Fruit fly (Drosophila melanogaster) whole organism, embryonic: ENCODE data around the gene Crtc.
A peak's percentile ranks its signal among the peaks of the same experiment; 100 is the strongest.

Experiments
- Awh ChIP-seq: fragments of 200-800 bp; sonication (Bioruptor generic); IDR thresholded peaks from 2 replicates; pipeline ENCODE4, ENCODE4 v1.3.6; 2022; ENCODE audit warnings: missing biosample characterization, missing genetic modification characterization
- B-H1 ChIP-seq: fragments of 200-800 bp; sonication (Bioruptor generic); IDR thresholded peaks from 3 replicates; pipeline ENCODE4 v1.3.6; 2022; ENCODE audit warnings: missing biosample characterization, missing genetic modification characterization
- Blimp-1 ChIP-seq: fragments of 200-800 bp; sonication (Bioruptor generic); optimal IDR thresholded peaks from 3 replicates; lab custom pipeline; 2018; ENCODE audit warnings: missing biosample characterization, missing genetic modification characterization, mild to moderate bottlenecking, moderate library complexity, missing genetic modification reagents
- BtbVII ChIP-seq: fragments of 200-800 bp; sonication (Bioruptor generic); optimal IDR thresholded peaks from 3 replicates; lab custom pipeline; 2017; ENCODE audit warnings: missing biosample characterization, mild to moderate bottlenecking, missing genetic modification characterization
- CG10267 ChIP-seq: fragments of 200-800 bp; sonication (Bioruptor generic); optimal IDR thresholded peaks from 2 replicates; lab custom pipeline; 2018; ENCODE audit warnings: missing biosample characterization, mild to moderate bottlenecking, missing genetic modification characterization, moderate library complexity
- CG11723 ChIP-seq: fragments of 200-800 bp; sonication (Bioruptor generic); optimal IDR thresholded peaks from 2 replicates; lab custom pipeline; 2017; ENCODE audit warnings: missing biosample characterization, mild to moderate bottlenecking, missing genetic modification characterization
- CG12155 ChIP-seq: fragments of 200-800 bp; sonication (Bioruptor generic); optimal IDR thresholded peaks from 3 replicates; lab custom pipeline; 2016; ENCODE audit warnings: missing biosample characterization, missing genetic modification characterization
- CG1233 ChIP-seq: fragments of 200-800 bp; sonication (Bioruptor generic); optimal IDR thresholded peaks from 4 replicates; lab custom pipeline; 2018; ENCODE audit warnings: missing biosample characterization, mild to moderate bottlenecking, missing genetic modification characterization
- CG13287 ChIP-seq: fragments of 200-800 bp; sonication (Bioruptor generic); IDR thresholded peaks from 2 replicates; pipeline ENCODE4 v1.3.6; 2022; ENCODE audit warnings: missing biosample characterization, missing genetic modification characterization; ENCODE audit not compliant: partially characterized antibody
- CG14667 ChIP-seq: fragments of 200-800 bp; sonication (Bioruptor generic); IDR thresholded peaks from 2 replicates; pipeline ENCODE4 v1.3.6; 2022; ENCODE audit warnings: missing biosample characterization, missing genetic modification characterization
- CG1603 ChIP-seq: fragments of 200-800 bp; sonication (Bioruptor generic); optimal IDR thresholded peaks from 2 replicates; lab custom pipeline; 2019; ENCODE audit warnings: missing biosample characterization, mild to moderate bottlenecking, missing genetic modification characterization, moderate library complexity
- CG17568 ChIP-seq: fragments of 200-800 bp; sonication (Bioruptor generic); optimal IDR thresholded peaks from 2 replicates; lab custom pipeline; 2018; ENCODE audit warnings: missing biosample characterization, mild to moderate bottlenecking, missing genetic modification characterization, moderate library complexity
- CG18262 ChIP-seq: fragments of 200-800 bp; optimal IDR thresholded peaks from 3 replicates; lab custom pipeline; 2019; ENCODE audit warnings: missing biosample characterization, mild to moderate bottlenecking, missing genetic modification characterization, moderate library complexity
- CG2202 ChIP-seq: fragments of 200-800 bp; sonication (Bioruptor generic); optimal IDR thresholded peaks from 2 replicates; lab custom pipeline; 2018; ENCODE audit warnings: missing biosample characterization, mild to moderate bottlenecking, missing genetic modification characterization
- CG2678 ChIP-seq: fragments of 200-800 bp; sonication (Bioruptor generic); optimal IDR thresholded peaks from 3 replicates; lab custom pipeline; 2019; ENCODE audit warnings: missing biosample characterization, mild to moderate bottlenecking, missing genetic modification characterization, moderate library complexity
- CG30431 ChIP-seq: fragments of 200-800 bp; sonication (Bioruptor generic); optimal IDR thresholded peaks from 2 replicates; lab custom pipeline; 2017; ENCODE audit warnings: missing biosample characterization, missing genetic modification characterization
- CG33213 ChIP-seq: fragments of 200-800 bp; sonication (Bioruptor generic); optimal IDR thresholded peaks from 3 replicates; lab custom pipeline; 2016; ENCODE audit warnings: missing biosample characterization, missing genetic modification characterization
- CG34376 ChIP-seq: fragments of 200-800 bp; sonication (Bioruptor generic); optimal IDR thresholded peaks from 2 replicates; lab custom pipeline; 2018; ENCODE audit warnings: missing biosample characterization, mild to moderate bottlenecking, missing genetic modification characterization
- CG6791 ChIP-seq: fragments of 200-800 bp; sonication (Bioruptor generic); IDR thresholded peaks from 3 replicates; pipeline ENCODE4 v1.3.6; 2022; ENCODE audit warnings: missing biosample characterization, missing genetic modification characterization; ENCODE audit not compliant: partially characterized antibody
- CG6854 ChIP-seq: fragments of 200-800 bp; sonication (Bioruptor generic); optimal IDR thresholded peaks from 3 replicates; lab custom pipeline; 2017; ENCODE audit warnings: missing biosample characterization, mild to moderate bottlenecking, missing genetic modification characterization
- CG7928 ChIP-seq: fragments of 200-800 bp; sonication (Bioruptor generic); optimal IDR thresholded peaks from 2 replicates; lab custom pipeline; 2017; ENCODE audit warnings: missing biosample characterization, mild to moderate bottlenecking, missing genetic modification characterization
- CG8281 ChIP-seq: fragments of 200-800 bp; sonication (Bioruptor generic); optimal IDR thresholded peaks from 2 replicates; lab custom pipeline; 2018; ENCODE audit warnings: missing biosample characterization, mild to moderate bottlenecking, missing genetic modification characterization, moderate library complexity
- Doc3 ChIP-seq: fragments of 200-800 bp; sonication (Bioruptor generic); IDR thresholded peaks from 3 replicates; pipeline ENCODE4 v1.3.6; 2022; ENCODE audit warnings: missing biosample characterization, missing genetic modification characterization; ENCODE audit not compliant: partially characterized antibody
- Dp ChIP-seq: fragments of 200-800 bp; sonication (Bioruptor generic); optimal IDR thresholded peaks from 2 replicates; lab custom pipeline; 2018; ENCODE audit warnings: missing biosample characterization, mild to moderate bottlenecking, missing genetic modification characterization, moderate library complexity
- H15 ChIP-seq: fragments of 200-800 bp; sonication (Bioruptor generic); IDR thresholded peaks from 3 replicates; pipeline ENCODE4 v1.3.6; 2022; ENCODE audit warnings: missing biosample characterization, missing genetic modification characterization
- HHEX ChIP-seq: fragments of 200-800 bp; sonication (Bioruptor generic); optimal IDR thresholded peaks from 3 replicates; lab custom pipeline; 2017; ENCODE audit warnings: missing biosample characterization, mild to moderate bottlenecking, missing genetic modification characterization, missing genetic modification reagents
- Hr39 ChIP-seq: fragments of >200 bp; optimal IDR thresholded peaks from 2 replicates; lab custom pipeline; 2017
- Max ChIP-seq: fragments of 200-800 bp; sonication (Bioruptor generic); optimal IDR thresholded peaks from 2 replicates; lab custom pipeline; 2016; ENCODE audit warnings: missing biosample characterization, mild to moderate bottlenecking, missing genetic modification characterization
- PHDP ChIP-seq: fragments of 200-800 bp; sonication (Bioruptor generic); optimal IDR thresholded peaks from 3 replicates; lab custom pipeline; 2018; ENCODE audit warnings: missing biosample characterization, mild to moderate bottlenecking, missing genetic modification characterization, moderate library complexity
- Pdp1 ChIP-seq, 2 experiments: fragments of 200-800 bp; sonication (Bioruptor generic); optimal IDR thresholded peaks; 3 replicates each; lab custom pipeline; 2016; ENCODE audit warnings: missing biosample characterization in 2 of 2, missing genetic modification characterization in 2 of 2, mild to moderate bottlenecking in 1 of 2, moderate library complexity in 1 of 2
- Ptx1 ChIP-seq: fragments of 200-800 bp; sonication (Bioruptor generic); IDR thresholded peaks from 2 replicates; pipeline ENCODE4 v1.3.6; 2022; ENCODE audit warnings: missing biosample characterization, missing genetic modification characterization
- Sry-β ChIP-seq: fragments of 200-800 bp; sonication (Bioruptor generic); optimal IDR thresholded peaks from 2 replicates; lab custom pipeline; 2018; ENCODE audit warnings: missing biosample characterization, mild to moderate bottlenecking, missing genetic modification characterization, moderate library complexity
- cato ChIP-seq: fragments of 200-800 bp; sonication (Bioruptor generic); optimal IDR thresholded peaks from 2 replicates; lab custom pipeline; 2016; ENCODE audit warnings: missing biosample characterization, missing genetic modification characterization, borderline replicate concordance
- chn ChIP-seq: fragments of 200-800 bp; sonication (Bioruptor generic); optimal IDR thresholded peaks from 2 replicates; lab custom pipeline; 2016; ENCODE audit warnings: missing biosample characterization, missing genetic modification characterization
- crp ChIP-seq, 2 experiments: fragments of 200-800 bp; sonication (Bioruptor generic); optimal IDR thresholded peaks; 2 replicates in 1 of 2; 3 replicates in 1 of 2; lab custom pipeline; 2017; ENCODE audit warnings: missing biosample characterization in 2 of 2, missing genetic modification characterization in 2 of 2, mild to moderate bottlenecking in 1 of 2, moderate library complexity in 1 of 2
- exex ChIP-seq: fragments of 200-800 bp; sonication (Bioruptor generic); optimal IDR thresholded peaks from 4 replicates; lab custom pipeline; 2018; ENCODE audit warnings: missing biosample characterization, mild to moderate bottlenecking, missing genetic modification characterization, moderate library complexity
- fd96Cb ChIP-seq: fragments of 200-800 bp; sonication (Bioruptor generic); optimal IDR thresholded peaks from 2 replicates; lab custom pipeline; 2018; ENCODE audit warnings: missing biosample characterization, mild to moderate bottlenecking, missing genetic modification characterization, moderate library complexity
- gfzf ChIP-seq: fragments of 200-800 bp; sonication (Bioruptor generic); optimal IDR thresholded peaks from 2 replicates; lab custom pipeline; 2016; ENCODE audit warnings: missing biosample characterization, mild to moderate bottlenecking, missing genetic modification characterization, moderate library complexity
- klu ChIP-seq: fragments of 200-800 bp; sonication (Bioruptor generic); IDR thresholded peaks from 2 replicates; pipeline ENCODE4 v1.3.6; 2022; ENCODE audit warnings: missing biosample characterization, missing genetic modification characterization
- knrl ChIP-seq: fragments of 200-800 bp; sonication (Bioruptor generic); IDR thresholded peaks from 3 replicates; pipeline ENCODE4 v1.3.6; 2022; ENCODE audit warnings: missing biosample characterization, missing genetic modification characterization; ENCODE audit not compliant: partially characterized antibody
- mirr ChIP-seq: fragments of 200-800 bp; sonication (Bioruptor generic); optimal IDR thresholded peaks from 3 replicates; lab custom pipeline; 2018; ENCODE audit warnings: missing biosample characterization, mild to moderate bottlenecking, missing genetic modification characterization
- pros ChIP-seq: fragments of 200-800 bp; sonication (Bioruptor generic); optimal IDR thresholded peaks from 3 replicates; lab custom pipeline; 2019; ENCODE audit warnings: missing biosample characterization, mild to moderate bottlenecking, missing genetic modification characterization, moderate library complexity
- rib ChIP-seq: fragments of 200-800 bp; sonication (Bioruptor generic); IDR thresholded peaks from 2 replicates; pipeline ENCODE4 v1.3.6; 2022; ENCODE audit warnings: missing biosample characterization, missing genetic modification characterization
- slou ChIP-seq: fragments of 200-800 bp; sonication (Bioruptor generic); optimal IDR thresholded peaks from 3 replicates; lab custom pipeline; 2016; ENCODE audit warnings: missing biosample characterization, missing genetic modification characterization
- tap ChIP-seq: fragments of 200-800 bp; optimal IDR thresholded peaks from 3 replicates; lab custom pipeline; 2019; ENCODE audit warnings: missing biosample characterization, mild to moderate bottlenecking, missing genetic modification characterization, moderate library complexity
- tx ChIP-seq: fragments of 200-800 bp; sonication (Bioruptor generic); optimal IDR thresholded peaks from 2 replicates; lab custom pipeline; 2016; ENCODE audit warnings: missing biosample characterization, missing genetic modification characterization
- usp ChIP-seq: fragments of >200 bp; optimal IDR thresholded peaks from 2 replicates; lab custom pipeline; 2017; ENCODE audit warnings: missing biosample characterization, missing genetic modification characterization
- wdn ChIP-seq: fragments of 200-800 bp; sonication (Bioruptor generic); IDR thresholded peaks from 2 replicates; pipeline ENCODE4 v1.3.6; 2022; ENCODE audit warnings: missing biosample characterization, missing genetic modification characterization
- wor ChIP-seq: fragments of 200-800 bp; sonication (Bioruptor generic); IDR thresholded peaks from 2 replicates; pipeline ENCODE4 v1.3.6; 2022; ENCODE audit warnings: missing biosample characterization, missing genetic modification characterization
- zfh2 ChIP-seq: fragments of 200-800 bp; sonication (Bioruptor generic); optimal IDR thresholded peaks from 2 replicates; lab custom pipeline; 2016; ENCODE audit warnings: missing biosample characterization, missing genetic modification characterization

Crtc gene

dm6 chr3L:17621451-17621946, 47.5 kb downstream of the Crtc start, which contains the start of the genes Vps60 and anchor:
Gene Vps60, minus strand, starts transcription at chr3L:17621625.
Gene anchor, plus strand, starts transcription at chr3L:17621824.
- peak; percentile 58 for TF ChIP-seq CG12155 (GFP tag; lab: Kevin White, UChicago)
- TF ChIP-seq wdn (GFP tag; lab: Robert Waterston, UW): no peak
- no peak for TF ChIP-seq Doc3
- TF ChIP-seq cato (GFP tag; lab: Kevin White, UChicago): peak; percentile 2
- peak; percentile 55 for TF ChIP-seq Dp (GFP tag; lab: Kevin White, UChicago)
- no peak for TF ChIP-seq rib (GFP tag; lab: Robert Waterston, UW)
- TF ChIP-seq Awh: no peak
- TF ChIP-seq CG6791 (GFP tag; lab: Robert Waterston, UW): no peak
- TF ChIP-seq usp (GFP tag; lab: Kevin White, UChicago): no peak
- TF ChIP-seq CG2202 (tag; lab: Kevin White, UChicago): no peak
- no peak for TF ChIP-seq H15 (GFP tag; lab: Robert Waterston, UW)
- no peak for TF ChIP-seq CG7928 (GFP tag; lab: Kevin White, UChicago)
- peak; percentile 12 for TF ChIP-seq BtbVII (GFP tag; lab: Kevin White, UChicago)
- TF ChIP-seq wor (GFP tag; lab: Robert Waterston, UW): no peak
- no peak for TF ChIP-seq klu (GFP tag; lab: Robert Waterston, UW)
- peak; percentile 47; the same call in 1 of the 2 replicates for TF ChIP-seq Ptx1 (GFP tag; lab: Robert Waterston, UW)
- TF ChIP-seq CG10267 (tag; lab: Kevin White, UChicago): peak; percentile 99
- peak; percentile 31 for TF ChIP-seq exex
- no peak for TF ChIP-seq CG30431
- TF ChIP-seq Blimp-1 (GFP tag; lab: Kevin White, UChicago): peak; percentile 40
- TF ChIP-seq Sry-β (GFP tag; lab: Kevin White, UChicago): no peak
- no peak for TF ChIP-seq Hr39 (lab: Kevin White, UChicago)
- no peak for TF ChIP-seq pros (GFP tag; lab: Kevin White, UChicago)
- TF ChIP-seq Pdp1 (GFP tag; optimal IDR thresholded peaks at IDR 0.05; lab: Kevin White, UChicago): peak; percentile 54 to 78
- no peak for TF ChIP-seq CG14667
- TF ChIP-seq CG11723: no peak
- TF ChIP-seq CG8281 (tag; lab: Kevin White, UChicago): no peak
- TF ChIP-seq CG13287 (GFP tag; lab: Robert Waterston, UW): peak; percentile 50; the same call in 1 of the 2 replicates
- no peak for TF ChIP-seq HHEX (GFP tag; lab: Kevin White, UChicago)
- TF ChIP-seq CG1233 (GFP tag; lab: Kevin White, UChicago): no peak
- TF ChIP-seq CG34376 (GFP tag; lab: Kevin White, UChicago): no peak
- TF ChIP-seq CG33213 (GFP tag; lab: Kevin White, UChicago): peak; percentile 72
- peak; percentile 28 for TF ChIP-seq slou (GFP tag; lab: Kevin White, UChicago)
- peak; percentile 43 for TF ChIP-seq CG2678 (tag; lab: Kevin White, UChicago)
- peak; percentile 61 for TF ChIP-seq tx (GFP tag; lab: Kevin White, UChicago)
- no peak for TF ChIP-seq fd96Cb (tag; lab: Kevin White, UChicago)
- peak; percentile 81 to 97 for TF ChIP-seq crp (GFP tag; optimal IDR thresholded peaks at IDR 0.05; lab: Kevin White, UChicago)
- no peak for TF ChIP-seq mirr
- peak; percentile 67 for TF ChIP-seq Max (GFP tag; lab: Kevin White, UChicago)
- TF ChIP-seq gfzf (GFP tag; lab: Kevin White, UChicago): peak; percentile 97
- TF ChIP-seq knrl (GFP tag; lab: Robert Waterston, UW): 0 out of 3 replicates have a peak, but pooled peaks have one; percentile 23
- peak; percentile 58 for TF ChIP-seq CG1603 (tag; lab: Kevin White, UChicago)
- TF ChIP-seq chn (GFP tag; lab: Kevin White, UChicago): peak; percentile 71
- TF ChIP-seq CG6854: no peak
- TF ChIP-seq PHDP: peak; percentile 45
- TF ChIP-seq CG17568: no peak
- TF ChIP-seq B-H1 (GFP tag; lab: Robert Waterston, UW): no peak
- no peak for TF ChIP-seq tap
- peak; percentile 47 for TF ChIP-seq CG18262 (tag; lab: Kevin White, UChicago)
- TF ChIP-seq zfh2 (GFP tag; lab: Kevin White, UChicago): peak; percentile 65
